Worm (Caenorhabditis elegans): ENCODE measurements around the gene fbxa-154.

DNA sequence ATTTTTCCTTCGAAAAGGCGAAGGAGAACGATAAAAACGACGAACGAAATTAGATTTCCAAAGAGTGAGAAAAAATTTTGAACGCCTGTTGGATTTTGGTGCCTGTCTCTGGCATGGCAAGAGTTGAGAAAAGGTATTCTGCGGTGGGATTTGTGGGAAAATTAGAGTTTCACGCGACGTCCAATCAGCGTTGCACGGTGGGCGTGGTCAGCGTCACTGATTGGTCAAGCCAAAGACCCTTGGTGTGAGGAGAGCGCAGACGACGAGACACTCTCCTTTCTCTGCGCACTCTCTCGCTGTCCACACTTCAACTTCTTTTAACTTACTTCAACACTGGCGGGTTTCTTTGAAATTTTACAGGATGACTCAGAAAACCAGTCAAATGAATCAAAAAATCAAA is 42.4 kb downstream of the fbxa-154 start:
- TF ChIP-seq flt-1 (GFP tag; IDR thresholded peaks at IDR 0.05) = no peak
- no peak for TF ChIP-seq tab-1 (GFP tag; IDR thresholded peaks at IDR 0.05)
- no peak for TF ChIP-seq ref-1 (GFP tag; conservative IDR thresholded peaks at IDR 0.05)
- no peak for TF ChIP-seq med-1 (GFP tag; optimal IDR thresholded peaks at IDR 0.05; ENCODE audit: insufficient read depth)
- TF ChIP-seq cog-1 (tag; optimal IDR thresholded peaks at IDR 0.05) = no peak
- no peak for TF ChIP-seq ztf-29 (GFP tag; IDR thresholded peaks at IDR 0.05)
- TF ChIP-seq T22C8.4 (GFP tag; IDR thresholded peaks at IDR 0.05) = no peak
- no peak for TF ChIP-seq ztf-23 (GFP tag; IDR thresholded peaks at IDR 0.05)
